Worm (Caenorhabditis elegans) whole organism, L2 larva: ENCODE measurements around the gene osta-2.
A peak's percentile ranks its signal among the peaks of the same experiment; 100 is the strongest.

ENCODE experiments used
- C34F6.9 ChIP-seq: fragments of 150-350 bp; optimal IDR thresholded peaks from 2 replicates; lab custom pipeline; 2014; ENCODE audit warnings: missing biosample characterization, missing genetic modification characterization
- F13H6.1 ChIP-seq: sonication (generic microtip); optimal IDR thresholded peaks from 2 replicates; lab custom pipeline; 2016; ENCODE audit warnings: missing genetic modification characterization, missing compliant biosample characterization
- Y55F3AM.14 ChIP-seq: fragments of 200-800 bp; sonication (Bioruptor generic); optimal IDR thresholded peaks from 2 replicates; lab custom pipeline; 2018; ENCODE audit warnings: mild to moderate bottlenecking, missing genetic modification characterization, missing compliant biosample characterization
- ZK546.5 ChIP-seq: sonication (generic microtip); optimal IDR thresholded peaks from 2 replicates; lab custom pipeline; 2017; ENCODE audit warnings: missing biosample characterization, missing genetic modification characterization
- aly-2 ChIP-seq: fragments of 150-350 bp; optimal IDR thresholded peaks from 2 replicates; lab custom pipeline; 2014; ENCODE audit warnings: missing biosample characterization, missing genetic modification characterization
- ama-1 ChIP-seq: fragments of 150-350 bp; optimal IDR thresholded peaks from 2 replicates; lab custom pipeline; 2018; ENCODE audit warnings: inconsistent platforms
- blmp-1 ChIP-seq: sonication (generic microtip); optimal IDR thresholded peaks from 2 replicates; lab custom pipeline; 2017; ENCODE audit warnings: missing genetic modification characterization, mild to moderate bottlenecking, missing compliant biosample characterization, antibody characterized with exemption, moderate library complexity; ENCODE audit not compliant: insufficient read depth
- ceh-16 ChIP-seq: fragments of 150-350 bp; optimal IDR thresholded peaks from 2 replicates; lab custom pipeline; 2014; ENCODE audit warnings: missing biosample characterization, missing genetic modification characterization
- ceh-82 ChIP-seq: fragments of 150-350 bp; optimal IDR thresholded peaks from 2 replicates; lab custom pipeline; 2014; ENCODE audit warnings: missing biosample characterization, missing genetic modification characterization
- crh-2 ChIP-seq: sonication (generic microtip); optimal IDR thresholded peaks from 2 replicates; lab custom pipeline; 2017; ENCODE audit warnings: missing biosample characterization, missing genetic modification characterization
- egl-27 ChIP-seq: sonication (generic microtip); optimal IDR thresholded peaks from 3 replicates; lab custom pipeline; 2017; ENCODE audit warnings: missing biosample characterization, missing genetic modification reagents, missing genetic modification characterization
- elt-1 ChIP-seq: fragments of 150-350 bp; optimal IDR thresholded peaks from 2 replicates; lab custom pipeline; 2014; ENCODE audit warnings: missing biosample characterization, missing genetic modification characterization
- fos-1 ChIP-seq: fragments of 150-350 bp; optimal IDR thresholded peaks from 2 replicates; lab custom pipeline; 2014; ENCODE audit warnings: missing biosample characterization, missing genetic modification characterization
- gmeb-1 ChIP-seq: fragments of 150-350 bp; optimal IDR thresholded peaks from 2 replicates; lab custom pipeline; 2014; ENCODE audit warnings: missing biosample characterization, missing genetic modification characterization
- lin-11 ChIP-seq: fragments of 150-350 bp; sonication (generic microtip); optimal IDR thresholded peaks from 2 replicates; lab custom pipeline; 2014; ENCODE audit warnings: missing biosample characterization, missing genetic modification characterization, inconsistent platforms, mixed read lengths
- lin-13 ChIP-seq: fragments of 150-350 bp; optimal IDR thresholded peaks from 2 replicates; lab custom pipeline; 2014; ENCODE audit warnings: missing biosample characterization, missing genetic modification reagents, missing genetic modification characterization
- lin-39 ChIP-seq: fragments of 150-350 bp; optimal IDR thresholded peaks from 2 replicates; lab custom pipeline; 2014; ENCODE audit warnings: missing biosample characterization, missing genetic modification reagents, missing genetic modification characterization
- lsy-2 ChIP-seq, 2 experiments: fragments of 150-350 bp in 1 of 2; sonication (generic microtip) in 1 of 2; optimal IDR thresholded peaks; 2 replicates each; lab custom pipeline; 2014 to 2017; ENCODE audit warnings: missing biosample characterization in 2 of 2, missing genetic modification characterization in 2 of 2
- mab-5 ChIP-seq: fragments of 150-350 bp; optimal IDR thresholded peaks from 2 replicates; lab custom pipeline; 2014; ENCODE audit warnings: missing biosample characterization, missing genetic modification characterization
- mbf-1 ChIP-seq: sonication (generic microtip); optimal IDR thresholded peaks from 2 replicates; lab custom pipeline; 2017; ENCODE audit warnings: missing biosample characterization, missing genetic modification characterization
- mdl-1 ChIP-seq, 2 experiments: fragments of 150-350 bp in 1 of 2; sonication (generic microtip) in 1 of 2; optimal IDR thresholded peaks; 2 replicates each; lab custom pipeline; 2017; ENCODE audit warnings: missing biosample characterization in 2 of 2, missing genetic modification characterization in 2 of 2
- nhr-10 ChIP-seq: sonication (generic microtip); optimal IDR thresholded peaks from 2 replicates; lab custom pipeline; 2017; ENCODE audit warnings: missing biosample characterization, missing genetic modification characterization
- nhr-11 ChIP-seq: fragments of 150-350 bp; optimal IDR thresholded peaks from 2 replicates; lab custom pipeline; 2014; ENCODE audit warnings: missing biosample characterization, missing genetic modification characterization
- nhr-12 ChIP-seq: fragments of 150-350 bp; optimal IDR thresholded peaks from 2 replicates; lab custom pipeline; 2014; ENCODE audit warnings: missing biosample characterization, missing genetic modification characterization
- nhr-129 ChIP-seq: fragments of 150-350 bp; optimal IDR thresholded peaks from 2 replicates; lab custom pipeline; 2014; ENCODE audit warnings: missing biosample characterization, missing genetic modification characterization
- nhr-21 ChIP-seq: fragments of 150-350 bp; optimal IDR thresholded peaks from 2 replicates; lab custom pipeline; 2014; ENCODE audit warnings: missing biosample characterization, missing genetic modification characterization
- nhr-23 ChIP-seq: fragments of 150-350 bp; optimal IDR thresholded peaks from 2 replicates; lab custom pipeline; 2014; ENCODE audit warnings: missing biosample characterization, missing genetic modification reagents, missing genetic modification characterization
- nhr-237 ChIP-seq: fragments of 150-350 bp; optimal IDR thresholded peaks from 2 replicates; lab custom pipeline; 2014; ENCODE audit warnings: missing biosample characterization, missing genetic modification characterization
- nhr-25 ChIP-seq: fragments of 150-350 bp; sonication (generic microtip); optimal IDR thresholded peaks from 3 replicates; lab custom pipeline; 2014; ENCODE audit warnings: missing biosample characterization, missing genetic modification characterization
- nhr-6 ChIP-seq: fragments of 150-350 bp; optimal IDR thresholded peaks from 2 replicates; lab custom pipeline; 2014; ENCODE audit warnings: missing biosample characterization, missing genetic modification characterization
- nhr-77 ChIP-seq: fragments of 150-350 bp; optimal IDR thresholded peaks from 2 replicates; lab custom pipeline; 2014; ENCODE audit warnings: missing biosample characterization, missing genetic modification characterization
- peb-1 ChIP-seq: fragments of 150-350 bp; optimal IDR thresholded peaks from 2 replicates; lab custom pipeline; 2014; ENCODE audit warnings: missing biosample characterization, missing genetic modification characterization
- sem-4 ChIP-seq: fragments of 150-350 bp; optimal IDR thresholded peaks from 2 replicates; lab custom pipeline; 2014; ENCODE audit warnings: missing biosample characterization, missing genetic modification reagents, missing genetic modification characterization
- skn-1 ChIP-seq: sonication (generic microtip); optimal IDR thresholded peaks from 2 replicates; lab custom pipeline; 2017; ENCODE audit warnings: missing biosample characterization, missing genetic modification characterization
- sma-3 ChIP-seq: sonication (generic microtip); optimal IDR thresholded peaks from 2 replicates; lab custom pipeline; 2016; ENCODE audit warnings: missing genetic modification reagents, missing genetic modification characterization, missing compliant biosample characterization
- sma-9 ChIP-seq, 2 experiments: fragments of 150-350 bp in 1 of 2; sonication (generic microtip) in 1 of 2; optimal IDR thresholded peaks; 2 replicates each; lab custom pipeline; 2014 to 2016; ENCODE audit warnings: missing genetic modification characterization in 2 of 2, mild to moderate bottlenecking in 1 of 2, missing biosample characterization in 1 of 2, missing compliant biosample characterization in 1 of 2, missing genetic modification reagents in 1 of 2, moderate library complexity in 1 of 2
- snpc-4 ChIP-seq: fragments of 150-350 bp; optimal IDR thresholded peaks from 2 replicates; lab custom pipeline; 2014; ENCODE audit warnings: missing biosample characterization, missing genetic modification characterization
- unc-55 ChIP-seq: fragments of 150-350 bp; sonication (generic microtip); optimal IDR thresholded peaks from 3 replicates; lab custom pipeline; 2014; ENCODE audit warnings: missing biosample characterization, missing genetic modification reagents, missing genetic modification characterization
- unc-62 ChIP-seq: fragments of 150-350 bp; optimal IDR thresholded peaks from 2 replicates; lab custom pipeline; 2014; ENCODE audit warnings: missing biosample characterization, missing genetic modification reagents, missing genetic modification characterization
- zag-1 ChIP-seq: fragments of 150-350 bp; optimal IDR thresholded peaks from 2 replicates; lab custom pipeline; 2014; ENCODE audit warnings: missing biosample characterization, missing genetic modification characterization
- ztf-1 ChIP-seq: fragments of 200-800 bp; sonication (Bioruptor generic); conservative IDR thresholded peaks from 2 replicates; pipeline ENCODE4 v1.3.6; 2022; ENCODE audit warnings: missing genetic modification characterization, missing compliant biosample characterization
- ztf-11 ChIP-seq: sonication (generic microtip); optimal IDR thresholded peaks from 2 replicates; lab custom pipeline; 2017; ENCODE audit warnings: missing biosample characterization, missing genetic modification characterization
- ztf-4 ChIP-seq: fragments of 150-350 bp; optimal IDR thresholded peaks from 2 replicates; lab custom pipeline; 2014; ENCODE audit warnings: missing biosample characterization, missing genetic modification characterization

The osta-2 gene

ce11 chrII:5660736-5661734 is 46.5 kb upstream of the osta-2 start, which contains the start of the genes ift-43 and mdt-26 (continued):
- TF ChIP-seq F13H6.1 (tag; lab: Kevin White, UChicago) (peak; percentile 85), unc-62 (GFP tag; lab: Kevin White, UChicago) (no peak), sma-9 (GFP tag; optimal IDR thresholded peaks at IDR 0.05; lab: Kevin White, UChicago) (peak; percentile 75), sma-9 (tag; optimal IDR thresholded peaks at IDR 0.05; lab: Kevin White, UChicago) (no peak), C34F6.9 (peak; percentile 50), mbf-1 (tag; lab: Kevin White, UChicago) (no peak), nhr-77 (no peak), nhr-21 (tag; lab: Kevin White, UChicago) (peak; percentile 78), ceh-82 (tag; lab: Kevin White, UChicago) (peak; percentile 9), lin-39 (tag; lab: Kevin White, UChicago) (no peak), nhr-11 (tag; lab: Kevin White, UChicago) (no peak), unc-55 (GFP tag; lab: Kevin White, UChicago) (peak; percentile 78), ceh-16 (peak; percentile 81), ztf-11 (tag; lab: Kevin White, UChicago) (no peak)

DNA sequence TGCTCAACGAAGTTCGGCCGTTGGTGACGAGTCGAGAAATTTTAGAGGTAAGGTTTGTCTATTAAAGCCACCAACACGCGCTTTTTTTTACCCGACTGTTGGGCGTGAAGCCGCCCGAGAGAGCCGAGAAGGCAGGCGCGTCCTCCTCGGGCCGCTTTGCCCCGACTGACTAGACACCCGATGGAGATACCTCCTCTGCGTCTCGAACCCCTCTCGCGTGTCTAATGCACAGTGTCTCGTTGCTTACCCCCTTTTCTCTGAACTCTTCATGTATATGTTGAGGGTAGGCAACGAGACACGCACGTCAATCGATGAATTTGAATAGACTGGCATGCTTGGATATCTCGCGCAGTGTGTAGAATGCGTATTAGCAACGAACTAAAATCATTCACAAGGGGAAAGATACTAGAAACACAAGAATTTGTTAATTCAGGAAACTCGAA is 45.7 kb upstream of the osta-2 start:
- TF ChIP-seq blmp-1, result peak; percentile 15
- peak; percentile 66 for TF ChIP-seq snpc-4 (tag; lab: Kevin White, UChicago)
- TF ChIP-seq egl-27 (tag; lab: Kevin White, UChicago), result peak; percentile 58
- peak; percentile 88 for TF ChIP-seq nhr-21 (tag; lab: Kevin White, UChicago)
- TF ChIP-seq nhr-25 (tag; lab: Kevin White, UChicago), result peak; percentile 45
- TF ChIP-seq ama-1 (lab: Kevin White, UChicago), result peak; percentile 99
- TF ChIP-seq peb-1 (tag; lab: Kevin White, UChicago), result no peak
- no peak for TF ChIP-seq nhr-237 (tag; lab: Kevin White, UChicago)
- TF ChIP-seq lin-13 (GFP tag; lab: Kevin White, UChicago), result peak; percentile 91
- TF ChIP-seq sma-9 (GFP tag; optimal IDR thresholded peaks at IDR 0.05; lab: Kevin White, UChicago), result peak; percentile 86
- no peak for TF ChIP-seq sma-9 (tag; optimal IDR thresholded peaks at IDR 0.05; lab: Kevin White, UChicago)
- peak; percentile 95 for TF ChIP-seq nhr-129 (tag; lab: Kevin White, UChicago)
- peak; percentile 90 for TF ChIP-seq F13H6.1 (tag; lab: Kevin White, UChicago)
- peak; percentile 76 for TF ChIP-seq ceh-16
- peak; percentile 50 for TF ChIP-seq ztf-11 (tag; lab: Kevin White, UChicago)
- TF ChIP-seq ztf-1 (GFP tag; lab: Robert Waterston, UW), result 0 out of 2 replicates have a peak, but pooled peaks have one; percentile 61
- TF ChIP-seq ztf-4 (tag; lab: Kevin White, UChicago), result peak; percentile 98
- TF ChIP-seq mdl-1 (tag; optimal IDR thresholded peaks at IDR 0.05; lab: Kevin White, UChicago), result peak; percentile 57 to 79
- peak; percentile 60 for TF ChIP-seq gmeb-1 (tag; lab: Kevin White, UChicago)
- no peak for TF ChIP-seq skn-1 (tag; lab: Kevin White, UChicago)
- peak; percentile 80 for TF ChIP-seq nhr-6 (tag; lab: Kevin White, UChicago)
- TF ChIP-seq nhr-12 (tag; lab: Kevin White, UChicago), result no peak
- peak; percentile 58 for TF ChIP-seq lin-39 (tag; lab: Kevin White, UChicago)
- TF ChIP-seq ZK546.5 (tag; lab: Kevin White, UChicago), result no peak
- no peak for TF ChIP-seq aly-2 (tag; lab: Kevin White, UChicago)
- no peak for TF ChIP-seq nhr-10 (tag; lab: Kevin White, UChicago)
- TF ChIP-seq ceh-82 (tag; lab: Kevin White, UChicago), result peak; percentile 80
- peak; percentile 74 for TF ChIP-seq sma-3 (GFP tag; lab: Kevin White, UChicago)
- TF ChIP-seq lsy-2 (tag; optimal IDR thresholded peaks at IDR 0.05; lab: Kevin White, UChicago), result peak; percentile 74 to 86
- TF ChIP-seq Y55F3AM.14 (GFP tag; lab: Kevin White, UChicago), result peak; percentile 95
- TF ChIP-seq unc-55 (GFP tag; lab: Kevin White, UChicago), result peak; percentile 63
- peak; percentile 86 for TF ChIP-seq C34F6.9
- no peak for TF ChIP-seq nhr-77
- peak; percentile 84 for TF ChIP-seq crh-2 (tag; lab: Kevin White, UChicago)
- TF ChIP-seq elt-1 (tag; lab: Kevin White, UChicago), result no peak
- peak; percentile 96 for TF ChIP-seq lin-11 (tag; lab: Kevin White, UChicago)
- TF ChIP-seq mab-5 (tag; lab: Kevin White, UChicago), result peak; percentile 77
- TF ChIP-seq zag-1, result peak; percentile 93
- TF ChIP-seq sem-4 (tag; lab: Kevin White, UChicago), result peak; percentile 61
- TF ChIP-seq nhr-23 (tag; lab: Kevin White, UChicago), result no peak
- peak; percentile 72 for TF ChIP-seq fos-1 (tag; lab: Kevin White, UChicago)
